Worm (Caenorhabditis elegans) whole organism, late embryonic: ENCODE results near the gene nhx-5.

ENCODE experiments used
- ama-1 ChIP-seq: fragments of 150-350 bp; optimal IDR thresholded peaks from 2 replicates; lab custom pipeline; 2014
- ceh-30 ChIP-seq: fragments of 150-350 bp; optimal IDR thresholded peaks from 2 replicates; lab custom pipeline; 2014; ENCODE audit warnings: missing biosample characterization, missing genetic modification characterization
- elt-2 ChIP-seq: sonication (generic microtip); optimal IDR thresholded peaks from 2 replicates; lab custom pipeline; 2016; ENCODE audit warnings: missing genetic modification reagents, missing genetic modification characterization, missing compliant biosample characterization
- ets-4 ChIP-seq: sonication (generic microtip); optimal IDR thresholded peaks from 2 replicates; lab custom pipeline; 2016; ENCODE audit warnings: missing genetic modification characterization, missing compliant biosample characterization
- nhr-11 ChIP-seq: fragments of 150-350 bp; optimal IDR thresholded peaks from 2 replicates; lab custom pipeline; 2014; ENCODE audit warnings: missing biosample characterization, missing genetic modification characterization
- nhr-232 ChIP-seq: sonication (generic microtip); optimal IDR thresholded peaks from 2 replicates; lab custom pipeline; 2016; ENCODE audit warnings: missing genetic modification characterization, missing compliant biosample characterization
- pat-9 ChIP-seq: fragments of 200-800 bp; sonication (Bioruptor generic); optimal IDR thresholded peaks from 2 replicates; lab custom pipeline; 2018; ENCODE audit warnings: mild to moderate bottlenecking, missing genetic modification characterization, moderate library complexity, missing compliant biosample characterization
- pax-1 ChIP-seq: fragments of 150-350 bp; optimal IDR thresholded peaks from 2 replicates; lab custom pipeline; 2014; ENCODE audit warnings: missing biosample characterization, missing genetic modification characterization
- pqm-1 ChIP-seq: sonication (generic microtip); optimal IDR thresholded peaks from 2 replicates; lab custom pipeline; 2016; ENCODE audit warnings: missing genetic modification characterization, missing compliant biosample characterization
- rnt-1 ChIP-seq: sonication (generic microtip); optimal IDR thresholded peaks from 2 replicates; lab custom pipeline; 2016; ENCODE audit warnings: missing genetic modification characterization, missing compliant biosample characterization
- unc-55 ChIP-seq: sonication (generic microtip); optimal IDR thresholded peaks from 2 replicates; lab custom pipeline; 2017; ENCODE audit warnings: missing biosample characterization, missing genetic modification reagents, missing genetic modification characterization
- zip-5 ChIP-seq: sonication (generic microtip); optimal IDR thresholded peaks from 2 replicates; lab custom pipeline; 2016; ENCODE audit warnings: missing genetic modification characterization, missing compliant biosample characterization

ce11 chrX:10589465-10589864 lies 12.7 kb downstream of the nhx-5 start, which contains the start of gene F57C7.4:
- TF ChIP-seq pax-1 (tag; lab: Kevin White, UChicago) (no peak), nhr-232 (tag; lab: Kevin White, UChicago) (no peak), ama-1 (lab: Kevin White, UChicago) (no peak), pqm-1 (tag; lab: Kevin White, UChicago) (no peak), elt-2 (tag; lab: Kevin White, UChicago) (no peak), ceh-30 (no peak), nhr-11 (tag; lab: Kevin White, UChicago) (no peak), rnt-1 (no peak), pat-9 (tag; lab: Kevin White, UChicago) (no peak), zip-5 (tag; lab: Kevin White, UChicago) (no peak), unc-55 (no peak), ets-4 (tag; lab: Kevin White, UChicago) (no peak)
